Fruit fly (Drosophila melanogaster) whole organism, embryonic: Measurements from ENCODE around the gene ND-PDSW.

Experiments
- Ada2b ChIP-seq: fragments of 200-800 bp; sonication (Bioruptor generic); IDR thresholded peaks from 2 replicates; pipeline ENCODE4 v1.3.6; 2022; ENCODE audit warnings: missing biosample characterization, missing genetic modification characterization
- CG10431 ChIP-seq: fragments of 200-800 bp; sonication (Bioruptor generic); optimal IDR thresholded peaks from 3 replicates; lab custom pipeline; 2018; ENCODE audit warnings: missing biosample characterization, mild to moderate bottlenecking, missing genetic modification characterization
- CG11093 ChIP-seq: fragments of 200-800 bp; sonication (Bioruptor generic); IDR thresholded peaks from 3 replicates; pipeline ENCODE4 v1.3.6; 2022; ENCODE audit warnings: missing biosample characterization, missing genetic modification characterization
- CG11398 ChIP-seq: fragments of 200-800 bp; sonication (Bioruptor generic); optimal IDR thresholded peaks from 2 replicates; lab custom pipeline; 2016; ENCODE audit warnings: missing biosample characterization, missing genetic modification characterization
- CG11695 ChIP-seq: fragments of 200-800 bp; sonication (Bioruptor generic); IDR thresholded peaks from 3 replicates; pipeline ENCODE4 v1.3.6; 2022; ENCODE audit warnings: missing biosample characterization, missing genetic modification characterization
- CG11696 ChIP-seq: fragments of 200-800 bp; sonication (Bioruptor generic); IDR thresholded peaks from 2 replicates; pipeline ENCODE4 v1.3.6; 2022; ENCODE audit warnings: missing biosample characterization, missing genetic modification characterization
- CG1233 ChIP-seq: fragments of 200-800 bp; sonication (Bioruptor generic); optimal IDR thresholded peaks from 4 replicates; lab custom pipeline; 2018; ENCODE audit warnings: missing biosample characterization, mild to moderate bottlenecking, missing genetic modification characterization
- CG14014 ChIP-seq: fragments of 200-800 bp; sonication (Bioruptor generic); IDR thresholded peaks from 2 replicates; pipeline ENCODE4 v1.3.6; 2022; ENCODE audit warnings: missing biosample characterization, missing genetic modification characterization
- CG1602 ChIP-seq: fragments of 200-800 bp; sonication (Bioruptor generic); optimal IDR thresholded peaks from 3 replicates; lab custom pipeline; 2016; ENCODE audit warnings: missing biosample characterization, missing genetic modification characterization
- CG18599 ChIP-seq: fragments of 200-800 bp; sonication (Bioruptor generic); optimal IDR thresholded peaks from 3 replicates; lab custom pipeline; 2017; ENCODE audit warnings: missing biosample characterization, missing genetic modification characterization, mild to moderate bottlenecking, moderate library complexity, missing genetic modification reagents
- CG18619 ChIP-seq: fragments of 200-800 bp; sonication (Bioruptor generic); optimal IDR thresholded peaks from 3 replicates; lab custom pipeline; 2017; ENCODE audit warnings: missing biosample characterization, mild to moderate bottlenecking, missing genetic modification characterization
- CG2116 ChIP-seq: fragments of 200-800 bp; sonication (Bioruptor generic); optimal IDR thresholded peaks from 3 replicates; lab custom pipeline; 2018; ENCODE audit warnings: missing biosample characterization, mild to moderate bottlenecking, missing genetic modification characterization
- CG3163 ChIP-seq: fragments of 200-800 bp; sonication (Bioruptor generic); optimal IDR thresholded peaks from 3 replicates; lab custom pipeline; 2016; ENCODE audit warnings: missing biosample characterization, missing genetic modification characterization
- CG32767 ChIP-seq: fragments of 200-800 bp; sonication (Bioruptor generic); IDR thresholded peaks from 2 replicates; pipeline ENCODE4 v1.3.6; 2022; ENCODE audit warnings: missing biosample characterization, missing genetic modification characterization
- CG33557 ChIP-seq: fragments of 200-800 bp; sonication (Bioruptor generic); optimal IDR thresholded peaks from 2 replicates; lab custom pipeline; 2019; ENCODE audit warnings: missing biosample characterization, mild to moderate bottlenecking, missing genetic modification characterization, moderate library complexity
- CG34422 ChIP-seq: fragments of 200-800 bp; sonication (Bioruptor generic); IDR thresholded peaks from 3 replicates; pipeline ENCODE4 v1.3.6; 2022; ENCODE audit warnings: missing biosample characterization, missing genetic modification characterization
- CG4820 ChIP-seq: fragments of 200-800 bp; sonication (Bioruptor generic); optimal IDR thresholded peaks from 3 replicates; lab custom pipeline; 2016; ENCODE audit warnings: missing biosample characterization, missing genetic modification characterization
- CG6654 ChIP-seq: fragments of 200-800 bp; sonication (Bioruptor generic); optimal IDR thresholded peaks from 2 replicates; lab custom pipeline; 2017; ENCODE audit warnings: missing biosample characterization, mild to moderate bottlenecking, missing genetic modification characterization
- CG6791 ChIP-seq: fragments of 200-800 bp; sonication (Bioruptor generic); IDR thresholded peaks from 3 replicates; pipeline ENCODE4 v1.3.6; 2022; ENCODE audit warnings: missing biosample characterization, missing genetic modification characterization; ENCODE audit not compliant: partially characterized antibody
- CG7786 ChIP-seq: fragments of 200-800 bp; sonication (Bioruptor generic); optimal IDR thresholded peaks from 2 replicates; lab custom pipeline; 2016; ENCODE audit warnings: missing biosample characterization, missing genetic modification characterization
- CG7987 ChIP-seq: fragments of 200-800 bp; sonication (Bioruptor generic); optimal IDR thresholded peaks from 2 replicates; lab custom pipeline; 2018; ENCODE audit warnings: missing biosample characterization, mild to moderate bottlenecking, missing genetic modification characterization, moderate library complexity
- CG8359 ChIP-seq: fragments of 200-800 bp; sonication (Bioruptor generic); optimal IDR thresholded peaks from 2 replicates; lab custom pipeline; 2017; ENCODE audit warnings: missing biosample characterization, mild to moderate bottlenecking, missing genetic modification characterization, borderline replicate concordance
- Dfd ChIP-seq, 2 experiments: fragments of >200 bp; optimal IDR thresholded peaks; 2 replicates each; lab custom pipeline; 2017; ENCODE audit warnings: missing biosample characterization in 2 of 2, missing genetic modification characterization in 2 of 2
- Drgx ChIP-seq: fragments of 200-800 bp; sonication (Bioruptor generic); IDR thresholded peaks from 2 replicates; pipeline ENCODE4 v1.3.6; 2022; ENCODE audit warnings: missing biosample characterization, missing genetic modification characterization
- Hmx ChIP-seq: fragments of 200-800 bp; sonication (Bioruptor generic); optimal IDR thresholded peaks from 2 replicates; lab custom pipeline; 2016; ENCODE audit warnings: missing biosample characterization, missing genetic modification characterization
- Hsf ChIP-seq: fragments of 200-800 bp; sonication (Bioruptor generic); optimal IDR thresholded peaks from 3 replicates; lab custom pipeline; 2016; ENCODE audit warnings: missing biosample characterization, missing genetic modification characterization
- Med ChIP-seq: fragments of 200-800 bp; sonication (Bioruptor generic); peaks from one replicate; lab custom pipeline; 2016; ENCODE audit warnings: missing biosample characterization, missing genetic modification characterization, mild to moderate bottlenecking, inconsistent platforms, moderate library complexity
- Nf-YA ChIP-seq: fragments of 200-800 bp; sonication (Bioruptor generic); IDR thresholded peaks from 2 replicates; pipeline ENCODE4 v1.3.6; 2022; ENCODE audit warnings: missing biosample characterization, missing genetic modification characterization
- Nf-YC ChIP-seq: fragments of 200-800 bp; optimal IDR thresholded peaks from 3 replicates; lab custom pipeline; 2019; ENCODE audit warnings: missing biosample characterization, mild to moderate bottlenecking, missing genetic modification characterization, moderate library complexity
- Rfx ChIP-seq: fragments of 200-800 bp; sonication (Bioruptor generic); IDR thresholded peaks from 2 replicates; pipeline ENCODE4 v1.3.6; 2022; ENCODE audit warnings: missing biosample characterization, missing genetic modification characterization
- Rx ChIP-seq: fragments of 200-800 bp; sonication (Bioruptor generic); IDR thresholded peaks from 2 replicates; pipeline ENCODE4 v1.3.6; 2022; ENCODE audit warnings: missing biosample characterization, missing genetic modification characterization
- Ssrp ChIP-seq: fragments of 200-800 bp; sonication (Bioruptor generic); optimal IDR thresholded peaks from 2 replicates; lab custom pipeline; 2018; ENCODE audit warnings: missing biosample characterization, mild to moderate bottlenecking, missing genetic modification characterization, moderate library complexity
- Vsx1 ChIP-seq: fragments of 200-800 bp; sonication (Bioruptor generic); optimal IDR thresholded peaks from 2 replicates; lab custom pipeline; 2017; ENCODE audit warnings: missing biosample characterization, mild to moderate bottlenecking, missing genetic modification characterization, missing genetic modification reagents
- Xbp1 ChIP-seq: fragments of 200-800 bp; sonication (Bioruptor generic); optimal IDR thresholded peaks from 3 replicates; lab custom pipeline; 2016; ENCODE audit warnings: missing biosample characterization, mild to moderate bottlenecking, missing genetic modification characterization
- Xrp1 ChIP-seq: fragments of 200-800 bp; sonication (Bioruptor generic); IDR thresholded peaks from 2 replicates; pipeline ENCODE4 v1.3.6; 2022; ENCODE audit warnings: missing biosample characterization, missing genetic modification characterization
- ap ChIP-seq: fragments of 200-800 bp; sonication (Bioruptor generic); IDR thresholded peaks from 2 replicates; pipeline ENCODE4 v1.3.6; 2022; ENCODE audit warnings: missing biosample characterization, missing genetic modification characterization
- chm ChIP-seq: fragments of 200-800 bp; sonication (Bioruptor generic); IDR thresholded peaks from 2 replicates; pipeline ENCODE4 v1.3.6; 2022; ENCODE audit warnings: missing biosample characterization, missing genetic modification characterization
- dysf ChIP-seq: fragments of 200-800 bp; sonication (Bioruptor generic); IDR thresholded peaks from 3 replicates; pipeline ENCODE4 v1.3.6; 2022; ENCODE audit warnings: missing biosample characterization, missing genetic modification characterization
- gfzf ChIP-seq: fragments of 200-800 bp; sonication (Bioruptor generic); optimal IDR thresholded peaks from 2 replicates; lab custom pipeline; 2016; ENCODE audit warnings: missing biosample characterization, mild to moderate bottlenecking, missing genetic modification characterization, moderate library complexity
- ham ChIP-seq: fragments of 200-800 bp; sonication (Bioruptor generic); IDR thresholded peaks from 2 replicates; pipeline ENCODE4 v1.3.6; 2022; ENCODE audit warnings: missing biosample characterization, missing genetic modification characterization
- jigr1 ChIP-seq: fragments of 200-800 bp; sonication (Bioruptor generic); IDR thresholded peaks from 3 replicates; pipeline ENCODE4 v1.3.6; 2022; ENCODE audit warnings: missing biosample characterization, missing genetic modification characterization
- otp ChIP-seq: fragments of 200-800 bp; sonication (Bioruptor generic); IDR thresholded peaks from 3 replicates; pipeline ENCODE4, ENCODE4 v1.3.6; 2022; ENCODE audit warnings: missing biosample characterization, missing genetic modification characterization
- pan ChIP-seq, 4 experiments: fragments of >200 bp in 3 of 4; fragments of 200-800 bp in 1 of 4; sonication (Bioruptor generic) in 1 of 4; optimal IDR thresholded peaks in 3 of 4; IDR thresholded peaks in 1 of 4; 2 replicates each; pipeline versions ENCODE4 v1.3.6 to Lab custom; 2017 to 2022; ENCODE audit warnings: missing biosample characterization in 2 of 4, missing genetic modification characterization in 2 of 4, mixed read lengths in 1 of 4
- prd ChIP-seq, 3 experiments: fragments of >200 bp in 2 of 3; fragments of 200-800 bp in 1 of 3; sonication (Bioruptor generic) in 1 of 3; optimal IDR thresholded peaks in 2 of 3; IDR thresholded peaks in 1 of 3; 2 replicates in 2 of 3; 3 replicates in 1 of 3; pipeline versions ENCODE4 v1.3.6 to Lab custom; 2017 to 2022; ENCODE audit warnings: missing biosample characterization in 1 of 3, missing genetic modification characterization in 1 of 3
- ranshi ChIP-seq: fragments of 200-800 bp; sonication (Bioruptor generic); IDR thresholded peaks from 2 replicates; pipeline ENCODE4 v1.3.6; 2022; ENCODE audit warnings: missing biosample characterization, missing genetic modification characterization
- sens ChIP-seq: fragments of 200-800 bp; sonication (Bioruptor generic); peaks from one replicate; lab custom pipeline; 2016; ENCODE audit warnings: missing biosample characterization, missing genetic modification characterization
- sima ChIP-seq: fragments of 200-800 bp; sonication (Bioruptor generic); optimal IDR thresholded peaks from 2 replicates; lab custom pipeline; 2016; ENCODE audit warnings: missing biosample characterization, missing genetic modification characterization
- slbo ChIP-seq: fragments of 200-800 bp; sonication (Bioruptor generic); IDR thresholded peaks from 2 replicates; pipeline ENCODE4 v1.3.6; 2022; ENCODE audit warnings: missing biosample characterization, missing genetic modification characterization
- so ChIP-seq: fragments of 200-800 bp; sonication (Bioruptor generic); IDR thresholded peaks from 3 replicates; pipeline ENCODE4 v1.3.6; 2022; ENCODE audit warnings: missing biosample characterization, missing genetic modification characterization
- tin ChIP-seq: fragments of 200-800 bp; sonication (Bioruptor generic); optimal IDR thresholded peaks from 3 replicates; lab custom pipeline; 2016; ENCODE audit warnings: missing biosample characterization, missing genetic modification characterization
- usp ChIP-seq: fragments of >200 bp; optimal IDR thresholded peaks from 2 replicates; lab custom pipeline; 2017; ENCODE audit warnings: missing biosample characterization, missing genetic modification characterization
- vfl ChIP-seq: fragments of 200-800 bp; sonication (Bioruptor generic); optimal IDR thresholded peaks from 2 replicates; lab custom pipeline; 2016; ENCODE audit warnings: missing biosample characterization, missing genetic modification characterization

ND-PDSW gene

dm6 chr2L:3465426-3465825, 531 bp upstream of the ND-PDSW start:
- no peak for TF ChIP-seq pan (optimal IDR thresholded peaks at IDR 0.05; lab: Kevin White, UChicago)
- TF ChIP-seq pan (GFP tag; optimal IDR thresholded peaks at IDR 0.05 in 1 of 2, IDR thresholded peaks at IDR 0.05 in 1 of 2), result no peak
- TF ChIP-seq jigr1, result no peak
- no peak for TF ChIP-seq dysf (GFP tag; lab: Robert Waterston, UW)
- TF ChIP-seq gfzf (GFP tag; lab: Kevin White, UChicago), result no peak
- no peak for TF ChIP-seq Nf-YC (tag; lab: Kevin White, UChicago)
- no peak for TF ChIP-seq prd (optimal IDR thresholded peaks at IDR 0.05; lab: Kevin White, UChicago)
- no peak for TF ChIP-seq prd (GFP tag; IDR thresholded peaks at IDR 0.05; lab: Robert Waterston, UW)
- TF ChIP-seq Ada2b (GFP tag; lab: Robert Waterston, UW), result no peak
- peak; percentile 76 for TF ChIP-seq CG11696 (GFP tag; lab: Robert Waterston, UW)
- no peak for TF ChIP-seq CG11398
- no peak for TF ChIP-seq Ssrp (tag; lab: Kevin White, UChicago)
- no peak for TF ChIP-seq CG7786
- no peak for TF ChIP-seq CG18619
- no peak for TF ChIP-seq Xbp1 (GFP tag; lab: Kevin White, UChicago)
- TF ChIP-seq vfl, result no peak
- TF ChIP-seq sens (GFP tag; lab: Kevin White, UChicago), result peak; percentile 24
- 0 out of 2 replicates have a peak, but pooled peaks have one; percentile 11 for TF ChIP-seq Nf-YA
- no peak for TF ChIP-seq CG7987
- TF ChIP-seq slbo, result 0 out of 2 replicates have a peak, but pooled peaks have one; percentile 18
- no peak for TF ChIP-seq ap (GFP tag; lab: Robert Waterston, UW)
- no peak for TF ChIP-seq Hsf (GFP tag; lab: Kevin White, UChicago)
- no peak for TF ChIP-seq CG1233 (GFP tag; lab: Kevin White, UChicago)
- no peak for TF ChIP-seq CG32767 (GFP tag; lab: Robert Waterston, UW)
- TF ChIP-seq Drgx (GFP tag; lab: Robert Waterston, UW), result 0 out of 2 replicates have a peak, but pooled peaks have one; percentile 16
- TF ChIP-seq Vsx1 (GFP tag; lab: Kevin White, UChicago), result no peak
- no peak for TF ChIP-seq CG4820 (GFP tag; lab: Kevin White, UChicago)
- TF ChIP-seq CG18599 (GFP tag; lab: Kevin White, UChicago), result no peak
- no peak for TF ChIP-seq CG33557 (GFP tag; lab: Kevin White, UChicago)
- no peak for TF ChIP-seq CG6654 (GFP tag; lab: Kevin White, UChicago)
- no peak for TF ChIP-seq tin (GFP tag; lab: Kevin White, UChicago)
- no peak for TF ChIP-seq Xrp1 (GFP tag; lab: Robert Waterston, UW)
- TF ChIP-seq CG14014, result no peak
- no peak for TF ChIP-seq CG8359 (GFP tag; lab: Kevin White, UChicago)
- TF ChIP-seq CG11695 (GFP tag; lab: Robert Waterston, UW), result peak; percentile 45; the same call in 2 of the 3 replicates
- TF ChIP-seq so, result no peak
- no peak for TF ChIP-seq Hmx (GFP tag; lab: Kevin White, UChicago)
- no peak for TF ChIP-seq CG6791 (GFP tag; lab: Robert Waterston, UW)
- TF ChIP-seq CG34422 (GFP tag; lab: Robert Waterston, UW), result no peak
- TF ChIP-seq ham (GFP tag; lab: Robert Waterston, UW), result no peak
- no peak for TF ChIP-seq CG2116
- TF ChIP-seq chm (GFP tag; lab: Robert Waterston, UW), result no peak
- no peak for TF ChIP-seq otp (GFP tag; lab: Robert Waterston, UW)
- no peak for TF ChIP-seq ranshi (GFP tag; lab: Robert Waterston, UW)
- TF ChIP-seq CG1602 (GFP tag; lab: Kevin White, UChicago), result no peak
- TF ChIP-seq sima (GFP tag; lab: Kevin White, UChicago), result no peak
- TF ChIP-seq CG11093 (GFP tag; lab: Robert Waterston, UW), result no peak
- no peak for TF ChIP-seq CG10431
- TF ChIP-seq Med (GFP tag; lab: Kevin White, UChicago), result peak; percentile 51
- no peak for TF ChIP-seq usp (GFP tag; lab: Kevin White, UChicago)
- TF ChIP-seq Dfd (GFP tag; optimal IDR thresholded peaks at IDR 0.05; lab: Kevin White, UChicago), result no peak
- no peak for TF ChIP-seq Rx (GFP tag; lab: Robert Waterston, UW)
- no peak for TF ChIP-seq CG3163 (GFP tag; lab: Kevin White, UChicago)
- TF ChIP-seq Rfx (GFP tag; lab: Robert Waterston, UW), result 0 out of 2 replicates have a peak, but pooled peaks have one; percentile 20
